Worm (Caenorhabditis elegans): ENCODE data around the gene T20G5.8.

The T20G5.8 gene

ce11 chrIII:10186160-10186559 is 13.0 kb upstream of the T20G5.8 start, which contains the start of gene unc-47:
TSS of gene unc-47 (minus strand) at chrIII:10186260.
- TF ChIP-seq nhr-237 (tag; optimal IDR thresholded peaks at IDR 0.05) = no peak

- TF ChIP-seq nhr-2 (tag; optimal IDR thresholded peaks at IDR 0.05) = no peak
- TF ChIP-seq flh-1 (GFP tag; optimal IDR thresholded peaks at IDR 0.05) = no peak
- no peak for TF ChIP-seq sem-2 (GFP tag; optimal IDR thresholded peaks at IDR 0.05)
- no peak for TF ChIP-seq lsy-2 (tag; optimal IDR thresholded peaks at IDR 0.05)
- no peak for TF ChIP-seq mls-2 (tag; optimal IDR thresholded peaks at IDR 0.05)
- no peak for TF ChIP-seq pha-4 (tag; optimal IDR thresholded peaks at IDR 0.05)
- TF ChIP-seq ceh-43 (GFP tag; optimal IDR thresholded peaks at IDR 0.05) = no peak
- no peak for TF ChIP-seq ztf-11 (tag; optimal IDR thresholded peaks at IDR 0.05)
- TF ChIP-seq nhr-237 (tag; optimal IDR thresholded peaks at IDR 0.05) = no peak
- no peak for TF ChIP-seq mep-1 (tag; optimal IDR thresholded peaks at IDR 0.05)
- no peak for TF ChIP-seq sptf-1 (tag; optimal IDR thresholded peaks at IDR 0.05)
- no peak for TF ChIP-seq ces-1 (GFP tag; optimal IDR thresholded peaks at IDR 0.05)
- no peak for TF ChIP-seq M03D4.4 (tag; optimal IDR thresholded peaks at IDR 0.05)
- TF ChIP-seq lin-13 (tag; optimal IDR thresholded peaks at IDR 0.05) = no peak
- no peak for TF ChIP-seq hlh-1 (tag; optimal IDR thresholded peaks at IDR 0.05)
- no peak for TF ChIP-seq blmp-1 (tag; optimal IDR thresholded peaks at IDR 0.05)
Observed at ce11 chrIII:10187840-10188239, 11.3 kb upstream of the T20G5.8 start.

- TF ChIP-seq nhr-76 (tag; optimal IDR thresholded peaks at IDR 0.05) (no peak), ceh-39 (tag; optimal IDR thresholded peaks at IDR 0.05) (no peak), M03D4.4 (tag; optimal IDR thresholded peaks at IDR 0.05) (no peak), tbx-8 (GFP tag; optimal IDR thresholded peaks at IDR 0.05) (no peak), nhr-237 (tag; optimal IDR thresholded peaks at IDR 0.05) (no peak), flh-1 (GFP tag; optimal IDR thresholded peaks at IDR 0.05) (no peak), sptf-1 (tag; optimal IDR thresholded peaks at IDR 0.05) (no peak)
Observed at ce11 chrIII:10188912-10189311, 10.2 kb upstream of the T20G5.8 start, which contains the start of gene epac-1. TSS of gene epac-1 (plus strand) at chrIII:10189212.

DNA sequence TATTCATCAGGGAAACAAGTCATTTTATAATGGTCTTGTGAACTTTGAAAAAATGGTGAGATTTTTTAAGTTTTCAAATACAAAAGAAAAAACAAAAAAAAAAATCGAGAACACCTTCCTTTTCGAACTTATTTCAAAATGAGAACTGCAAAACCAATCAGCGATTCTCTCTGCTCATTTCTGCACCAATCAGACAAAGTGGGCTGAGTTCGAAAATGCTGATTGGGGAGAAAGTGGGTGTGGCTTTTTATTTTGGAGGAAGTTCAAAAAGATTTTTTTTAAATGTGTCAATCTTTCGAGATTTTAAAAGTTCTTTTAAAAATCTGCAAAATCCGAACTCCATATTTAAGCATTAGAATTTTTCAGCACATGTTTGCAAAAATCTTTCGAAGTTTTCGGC is 4.6 kb upstream of the T20G5.8 start:
- TF ChIP-seq mep-1 (tag; optimal IDR thresholded peaks at IDR 0.05) = no peak
- TF ChIP-seq snpc-4 (tag; optimal IDR thresholded peaks at IDR 0.05) = no peak
- no peak for TF ChIP-seq blmp-1 (tag; optimal IDR thresholded peaks at IDR 0.05)
- no peak for TF ChIP-seq nhr-12 (tag; optimal IDR thresholded peaks at IDR 0.05)
- no peak for TF ChIP-seq nhr-76 (tag; optimal IDR thresholded peaks at IDR 0.05)
- no peak for TF ChIP-seq sptf-1 (tag; optimal IDR thresholded peaks at IDR 0.05)
- TF ChIP-seq ceh-43 (GFP tag; optimal IDR thresholded peaks at IDR 0.05) = no peak
- TF ChIP-seq unc-62 (GFP tag; optimal IDR thresholded peaks at IDR 0.05) = no peak
- TF ChIP-seq ceh-83 (GFP tag; optimal IDR thresholded peaks at IDR 0.05) = no peak
- no peak for TF ChIP-seq lin-32 (GFP tag; optimal IDR thresholded peaks at IDR 0.05)
- TF ChIP-seq nhr-2 (tag; optimal IDR thresholded peaks at IDR 0.05) = no peak
- TF ChIP-seq ham-2 (GFP tag; optimal IDR thresholded peaks at IDR 0.05) = no peak
- no peak for TF ChIP-seq hlh-1 (tag; optimal IDR thresholded peaks at IDR 0.05)
- TF ChIP-seq ces-1 (GFP tag; optimal IDR thresholded peaks at IDR 0.05) = no peak
- TF ChIP-seq pha-4 (tag; optimal IDR thresholded peaks at IDR 0.05) = no peak

DNA sequence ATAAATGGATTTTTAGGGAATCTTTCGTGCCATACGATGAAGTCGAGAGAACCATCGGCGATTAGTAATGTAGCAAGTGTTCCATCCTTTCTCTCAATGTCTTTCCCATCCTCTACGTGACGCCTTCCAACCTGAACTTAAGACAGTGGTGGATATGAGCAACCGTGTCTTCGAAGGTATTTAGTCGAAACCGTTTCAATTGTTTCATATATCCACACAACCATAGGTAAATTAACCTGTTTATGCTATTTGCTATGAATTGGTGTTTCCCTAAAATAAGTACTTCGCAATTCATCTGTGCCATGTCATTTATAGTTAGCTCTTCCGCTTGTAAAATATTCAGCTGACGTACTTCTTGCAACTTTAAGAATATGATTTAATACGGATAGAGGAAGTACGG is 3.2 kb upstream of the T20G5.8 start:
- TF ChIP-seq ham-2 (GFP tag; optimal IDR thresholded peaks at IDR 0.05) = no peak
- no peak for TF ChIP-seq drap-1 (GFP tag; optimal IDR thresholded peaks at IDR 0.05)
- TF ChIP-seq nhr-2 (tag; optimal IDR thresholded peaks at IDR 0.05) = no peak
- no peak for TF ChIP-seq unc-120 (tag; optimal IDR thresholded peaks at IDR 0.05; ENCODE audit: poor library complexity, severe bottlenecking)
- TF ChIP-seq M03D4.4 (tag; optimal IDR thresholded peaks at IDR 0.05) = no peak
- no peak for TF ChIP-seq ceh-39 (tag; optimal IDR thresholded peaks at IDR 0.05)
- no peak for TF ChIP-seq unc-39 (tag; optimal IDR thresholded peaks at IDR 0.05)
- TF ChIP-seq ztf-11 (tag; optimal IDR thresholded peaks at IDR 0.05) = no peak
- no peak for TF ChIP-seq flh-1 (GFP tag; optimal IDR thresholded peaks at IDR 0.05)
- no peak for TF ChIP-seq bed-3 (GFP tag; optimal IDR thresholded peaks at IDR 0.05)
- TF ChIP-seq mep-1 (tag; optimal IDR thresholded peaks at IDR 0.05) = no peak
- TF ChIP-seq cnd-1 (tag; optimal IDR thresholded peaks at IDR 0.05) = no peak
- no peak for TF ChIP-seq sem-2 (GFP tag; optimal IDR thresholded peaks at IDR 0.05)
- no peak for TF ChIP-seq unc-62 (GFP tag; optimal IDR thresholded peaks at IDR 0.05)
- TF ChIP-seq nhr-12 (tag; optimal IDR thresholded peaks at IDR 0.05) = no peak

DNA sequence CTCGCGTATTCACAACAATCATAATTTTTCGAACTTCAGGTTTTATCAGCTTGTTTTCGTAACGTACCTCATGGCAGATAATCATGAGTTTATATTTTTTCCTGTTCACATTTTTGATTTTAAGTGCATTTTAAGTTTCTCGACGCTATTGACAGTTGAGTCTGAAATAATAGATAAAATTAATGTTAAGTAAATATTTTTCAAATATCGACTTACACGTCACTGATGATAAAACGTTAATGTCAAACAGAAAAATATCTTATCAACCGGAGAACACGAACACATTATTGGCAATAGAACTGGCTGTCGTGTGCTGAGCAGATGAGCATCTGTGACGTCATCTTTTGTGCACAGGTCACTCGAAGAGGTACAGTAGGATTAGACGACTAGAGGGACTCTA is 2.4 kb upstream of the T20G5.8 start:
- TF ChIP-seq nhr-237 (tag; optimal IDR thresholded peaks at IDR 0.05) (no peak), zip-8 (tag; optimal IDR thresholded peaks at IDR 0.05) (peak; percentile 39)

All from whole organism, mixed stage, embryonic.